Worm (Caenorhabditis elegans) whole organism, L4/young adult: Measurements from ENCODE around the gene str-129.

Experiments
- dao-5 ChIP-seq: sonication (generic microtip); optimal IDR thresholded peaks from 2 replicates; lab custom pipeline; 2016; ENCODE audit warnings: missing genotype, missing genetic modification characterization, moderate library complexity, missing compliant biosample characterization
- him-1 ChIP-seq: sonication (generic microtip); optimal IDR thresholded peaks from 2 replicates; lab custom pipeline; 2016; ENCODE audit warnings: missing genotype, missing genetic modification reagents, missing genetic modification characterization, missing compliant biosample characterization

ce11 chrV:8120868-8121267, 28.6 kb upstream of the str-129 start, which contains the start of gene D1014.6:
- TF ChIP-seq him-1 (tag; lab: Kevin White, UChicago) = no peak
- TF ChIP-seq dao-5 = no peak
